Worm (Caenorhabditis elegans): ENCODE measurements around the gene F20D12.7.
A peak's percentile ranks its signal among the peaks of the same experiment; 100 is the strongest.

Gene F20D12.7

DNA sequence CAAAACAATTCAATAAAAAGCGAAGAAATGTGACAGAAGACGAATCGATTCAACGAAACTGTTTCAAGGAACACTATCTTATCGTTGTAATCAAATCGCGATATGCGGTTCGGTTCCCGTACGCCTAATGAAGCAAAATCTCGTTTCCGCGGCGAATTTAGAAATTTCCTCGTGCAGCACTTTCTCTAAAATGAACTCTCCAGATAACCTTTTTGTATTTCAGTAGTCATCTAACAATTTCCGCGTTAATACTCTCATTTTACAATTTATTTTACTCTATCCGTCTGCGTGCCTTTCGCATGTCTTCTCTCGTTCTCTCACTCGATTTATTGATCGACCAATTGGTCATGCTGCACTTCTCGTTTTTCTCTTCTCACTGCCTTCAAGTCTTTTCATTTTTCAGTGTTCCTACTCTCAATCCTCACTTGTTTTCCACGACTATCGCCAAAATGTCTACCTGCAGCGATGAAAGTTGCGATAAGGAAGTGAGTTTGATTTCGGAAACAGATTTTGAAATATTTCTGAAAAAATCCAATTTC lies 28.5 kb downstream of the F20D12.7 start, which contains the start of the genes npp-27 and ntl-4:
TSS of gene npp-27 (minus strand) at position 51 of the 539 bp plus-strand sequence.
TSS of gene ntl-4 (plus strand) at position 379 of the 539 bp plus-strand sequence.
- TF ChIP-seq snu-23 (GFP tag; optimal IDR thresholded peaks at IDR 0.05) (peak; percentile 33), nhr-20 (tag; optimal IDR thresholded peaks at IDR 0.05) (peak; percentile 41), lin-14 (GFP tag; optimal IDR thresholded peaks at IDR 0.05) (peak; percentile 24), C16A3.4 (tag; optimal IDR thresholded peaks at IDR 0.05) (no peak), zag-1 (tag; optimal IDR thresholded peaks at IDR 0.05) (no peak), efl-1 (optimal IDR thresholded peaks at IDR 0.05) (peak; percentile 25 to 37), efl-1 (GFP tag; optimal IDR thresholded peaks at IDR 0.05 in 1 of 2) (peak; percentile 29 to 80), ets-5 (GFP tag; IDR thresholded peaks at IDR 0.05) (no peak), swsn-7 (tag; optimal IDR thresholded peaks at IDR 0.05) (peak; percentile 37), aly-2 (tag; optimal IDR thresholded peaks at IDR 0.05) (no peak), vab-15 (tag; optimal IDR thresholded peaks at IDR 0.05) (no peak), nhr-11 (tag; optimal IDR thresholded peaks at IDR 0.05) (no peak), rnt-1 (tag; optimal IDR thresholded peaks at IDR 0.05) (peak; percentile 2), dsc-1 (tag; optimal IDR thresholded peaks at IDR 0.05) (peak; percentile 32), nhr-19 (GFP tag; conservative IDR thresholded peaks at IDR 0.05) (peak; percentile 28; the same call in 1 of the 2 replicates), C04F5.9 (tag; optimal IDR thresholded peaks at IDR 0.05) (no peak), nhr-71 (tag; optimal IDR thresholded peaks at IDR 0.05) (peak; percentile 53), pqm-1 (tag; optimal IDR thresholded peaks at IDR 0.05) (no peak), sox-4 (tag; optimal IDR thresholded peaks at IDR 0.05) (no peak), sptf-1 (tag; optimal IDR thresholded peaks at IDR 0.05) (no peak), elt-2 (tag; optimal IDR thresholded peaks at IDR 0.05) (no peak), ztf-4 (tag; optimal IDR thresholded peaks at IDR 0.05) (no peak), nhr-12 (tag; optimal IDR thresholded peaks at IDR 0.05) (no peak), ceh-63 (GFP tag; optimal IDR thresholded peaks at IDR 0.05) (no peak), lsy-2 (tag; optimal IDR thresholded peaks at IDR 0.05) (peak; percentile 10 to 66), aha-1 (tag; optimal IDR thresholded peaks at IDR 0.05) (no peak), lin-15B (tag; optimal IDR thresholded peaks at IDR 0.05) (no peak), ztf-11 (tag; optimal IDR thresholded peaks at IDR 0.05) (no peak), mdl-1 (tag; optimal IDR thresholded peaks at IDR 0.05) (no peak), lin-35 (GFP tag; optimal IDR thresholded peaks at IDR 0.05) (peak; percentile 21 to 51), nhr-85 (tag) (peak; percentile 18), dpl-1 (GFP tag; optimal IDR thresholded peaks at IDR 0.05) (peak in 1 of 3 experiments; percentile 23), pax-3 (tag; optimal IDR thresholded peaks at IDR 0.05) (no peak), ama-1 (optimal IDR thresholded peaks at IDR 0.05) (peak; percentile 57), ces-1 (GFP tag; optimal IDR thresholded peaks at IDR 0.05) (no peak), blmp-1 (tag; optimal IDR thresholded peaks at IDR 0.05) (peak; percentile 18), zip-4 (GFP tag; optimal IDR thresholded peaks at IDR 0.05) (no peak), ceh-82 (tag; optimal IDR thresholded peaks at IDR 0.05) (no peak), F16B12.6 (tag; optimal IDR thresholded peaks at IDR 0.05) (peak; percentile 13), unc-30 (tag; optimal IDR thresholded peaks at IDR 0.05) (no peak), tlp-1 (tag; optimal IDR thresholded peaks at IDR 0.05) (no peak)

DNA sequence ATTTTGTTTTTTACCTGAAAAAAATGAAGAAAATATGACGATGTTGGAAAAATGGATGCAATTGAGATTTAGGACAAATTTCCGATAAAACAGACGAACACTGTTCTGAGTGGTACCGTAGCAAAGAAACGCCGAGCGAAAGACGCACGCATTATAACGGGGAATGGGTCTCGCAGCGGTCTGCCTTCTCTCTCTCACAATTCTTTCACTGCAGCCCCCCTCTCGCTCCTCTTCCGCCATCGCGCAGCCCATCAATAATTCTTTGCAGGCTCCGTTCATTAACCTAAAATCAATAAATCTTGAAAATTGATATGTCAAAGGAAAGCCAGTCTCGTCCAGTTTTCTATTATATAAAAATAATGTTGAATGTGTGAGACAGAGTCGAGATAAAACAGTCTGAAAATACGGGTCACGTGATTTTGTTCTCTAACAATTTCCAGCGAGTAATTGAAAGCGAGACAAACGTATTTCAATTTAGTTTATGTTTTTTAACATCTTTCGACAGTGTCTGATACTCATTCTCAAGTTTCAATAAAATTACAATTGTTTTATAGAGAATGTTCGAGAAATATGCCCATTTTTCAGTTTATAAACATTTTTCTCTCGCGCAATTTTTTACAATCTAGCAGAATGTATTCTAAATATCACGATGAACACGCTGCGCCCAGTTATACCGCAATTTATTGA lies 29.1 kb downstream of the F20D12.7 start:
- TF ChIP-seq pag-3 (tag; optimal IDR thresholded peaks at IDR 0.05; ENCODE audit: borderline replicate concordance, insufficient read depth), result no peak
- TF ChIP-seq snu-23 (GFP tag; optimal IDR thresholded peaks at IDR 0.05), result peak; percentile 37
- TF ChIP-seq efl-1 (optimal IDR thresholded peaks at IDR 0.05), result peak in 1 of 2 experiments; percentile 32
- peak; percentile 9 to 92 for TF ChIP-seq efl-1 (GFP tag; optimal IDR thresholded peaks at IDR 0.05 in 1 of 2)
- no peak for TF ChIP-seq lin-39 (tag; optimal IDR thresholded peaks at IDR 0.05)
- peak; percentile 20 for TF ChIP-seq swsn-7 (tag; optimal IDR thresholded peaks at IDR 0.05)
- peak; percentile 18 to 51 for TF ChIP-seq lsy-2 (tag; optimal IDR thresholded peaks at IDR 0.05)
- no peak for TF ChIP-seq xbp-1 (tag; optimal IDR thresholded peaks at IDR 0.05)
- no peak for TF ChIP-seq rnt-1 (tag; optimal IDR thresholded peaks at IDR 0.05)
- peak; percentile 3 for TF ChIP-seq tbx-2 (tag; optimal IDR thresholded peaks at IDR 0.05)
- peak; percentile 49 for TF ChIP-seq lin-14 (GFP tag; optimal IDR thresholded peaks at IDR 0.05)
- TF ChIP-seq hlh-17 (GFP tag; optimal IDR thresholded peaks at IDR 0.05; ENCODE audit: borderline replicate concordance), result no peak
- TF ChIP-seq egl-13 (tag; optimal IDR thresholded peaks at IDR 0.05), result peak; percentile 41
- peak; percentile 3 to 23 for TF ChIP-seq lin-35 (GFP tag; optimal IDR thresholded peaks at IDR 0.05)
- TF ChIP-seq ces-1 (GFP tag; optimal IDR thresholded peaks at IDR 0.05), result no peak
- no peak for TF ChIP-seq alr-1 (tag; optimal IDR thresholded peaks at IDR 0.05; ENCODE audit: borderline replicate concordance)
- peak in 1 of 2 experiments; percentile 13 for TF ChIP-seq mdl-1 (tag; optimal IDR thresholded peaks at IDR 0.05)
- TF ChIP-seq nhr-47 (tag; optimal IDR thresholded peaks at IDR 0.05), result peak; percentile 34
- no peak for TF ChIP-seq nhr-19 (GFP tag; conservative IDR thresholded peaks at IDR 0.05)
- TF ChIP-seq nhr-71 (tag; optimal IDR thresholded peaks at IDR 0.05), result peak; percentile 38
- peak; percentile 53 for TF ChIP-seq mep-1 (tag; optimal IDR thresholded peaks at IDR 0.05)
- TF ChIP-seq ceh-63 (GFP tag; optimal IDR thresholded peaks at IDR 0.05), result no peak

Measured in whole organism, L1 larva.